Worm (Caenorhabditis elegans): ENCODE results near the gene K07F5.12.

DNA sequence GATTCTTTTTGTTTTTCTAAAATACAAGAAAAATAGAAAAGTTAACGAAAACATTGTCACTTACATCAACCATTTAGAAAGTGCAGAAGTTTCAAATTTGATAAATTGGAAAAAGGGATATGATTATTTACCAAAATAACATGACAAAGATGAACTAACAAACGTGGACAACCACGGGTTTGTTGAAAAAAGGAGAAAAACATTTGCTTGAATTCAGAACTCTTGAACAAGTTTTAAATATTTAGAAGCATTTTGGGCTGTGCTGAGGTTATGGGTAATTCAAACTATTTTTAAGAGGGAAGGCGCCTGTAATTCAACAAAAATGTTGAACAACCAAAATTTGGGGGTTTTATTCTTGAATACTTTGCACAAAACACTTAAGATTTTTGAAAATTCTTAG, 34.0 kb downstream of the K07F5.12 start, which contains the start of gene ttbk-3:
- TF ChIP-seq pha-4 (tag; optimal IDR thresholded peaks at IDR 0.05) (no peak), unc-39 (tag; optimal IDR thresholded peaks at IDR 0.05) (no peak), unc-62 (GFP tag; optimal IDR thresholded peaks at IDR 0.05) (no peak), nhr-76 (tag; optimal IDR thresholded peaks at IDR 0.05) (no peak), ama-1 (optimal IDR thresholded peaks at IDR 0.05) (no peak), nhr-12 (tag; optimal IDR thresholded peaks at IDR 0.05) (no peak)
